Fruit fly (Drosophila melanogaster) whole organism, prepupa: ENCODE measurements around the gene alpha-PheRS.

Source experiments
- Blimp-1 ChIP-seq: fragments of 200-800 bp; sonication (Bioruptor generic); optimal IDR thresholded peaks from 3 replicates; lab custom pipeline; 2017; ENCODE audit warnings: missing biosample characterization, missing genetic modification characterization, mild to moderate bottlenecking, moderate library complexity, missing genetic modification reagents
- CG11902 ChIP-seq: fragments of 200-800 bp; sonication (Bioruptor generic); optimal IDR thresholded peaks from 3 replicates; lab custom pipeline; 2016; ENCODE audit warnings: missing biosample characterization, missing genetic modification characterization
- CG3032 ChIP-seq: fragments of 200-800 bp; optimal IDR thresholded peaks from 2 replicates; lab custom pipeline; 2019; ENCODE audit warnings: missing biosample characterization, mild to moderate bottlenecking, missing genetic modification characterization, moderate library complexity
- CG32006 ChIP-seq: fragments of 200-800 bp; sonication (Bioruptor generic); optimal IDR thresholded peaks from 3 replicates; lab custom pipeline; 2017; ENCODE audit warnings: missing biosample characterization, mild to moderate bottlenecking, missing genetic modification characterization
- CG8632 ChIP-seq: fragments of 200-800 bp; sonication (Bioruptor generic); optimal IDR thresholded peaks from 3 replicates; lab custom pipeline; 2016; ENCODE audit warnings: missing biosample characterization, missing genetic modification characterization
- Ets96B ChIP-seq: fragments of 200-800 bp; optimal IDR thresholded peaks from 2 replicates; lab custom pipeline; 2019; ENCODE audit warnings: missing biosample characterization, mild to moderate bottlenecking, missing genetic modification characterization, moderate library complexity
- Smox ChIP-seq: fragments of 200-800 bp; sonication (Bioruptor generic); optimal IDR thresholded peaks from 3 replicates; lab custom pipeline; 2016; ENCODE audit warnings: missing biosample characterization, missing genetic modification characterization
- eg ChIP-seq: fragments of 200-800 bp; sonication (Bioruptor generic); IDR thresholded peaks from 3 replicates; pipeline ENCODE4 v1.3.6; 2022; ENCODE audit warnings: missing biosample characterization, missing genetic modification characterization
- net ChIP-seq: fragments of 200-800 bp; sonication (Bioruptor generic); optimal IDR thresholded peaks from 3 replicates; lab custom pipeline; 2016; ENCODE audit warnings: missing biosample characterization, missing genetic modification characterization

DNA sequence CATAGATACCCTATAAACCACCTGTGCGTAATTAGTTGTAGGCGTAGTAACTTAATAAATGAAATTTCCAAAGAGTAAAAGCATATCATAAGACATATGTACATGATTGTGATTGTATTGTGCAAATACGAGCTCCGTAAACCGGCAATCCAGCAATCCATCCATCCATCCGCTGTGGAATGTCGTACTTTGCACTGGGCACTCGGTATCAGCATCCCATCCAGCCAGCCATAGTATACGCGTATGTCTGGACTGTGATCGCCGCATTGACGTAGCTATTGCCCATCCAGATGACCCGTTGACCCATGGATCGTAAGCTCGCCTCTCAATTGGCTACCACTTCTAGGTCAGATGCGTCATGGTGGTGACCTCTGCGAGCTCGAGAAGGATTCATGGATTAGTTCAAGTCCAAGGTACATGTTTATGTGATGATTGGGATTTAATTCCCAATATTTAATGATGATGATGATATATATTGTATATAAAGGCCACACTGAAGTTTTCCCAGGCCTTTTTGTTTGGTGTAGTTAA lies 13.6 kb upstream of the alpha-PheRS start:
- TF ChIP-seq Smox, result no peak
- TF ChIP-seq CG8632 (GFP tag; lab: Kevin White, UChicago), result no peak
- no peak for TF ChIP-seq CG32006 (GFP tag; lab: Kevin White, UChicago)
- no peak for TF ChIP-seq CG11902 (GFP tag; lab: Kevin White, UChicago)
- TF ChIP-seq net (GFP tag; lab: Kevin White, UChicago), result peak; percentile 36
- TF ChIP-seq Ets96B, result no peak
- TF ChIP-seq eg (GFP tag; lab: Robert Waterston, UW), result peak; percentile 24; the same call in 1 of the 3 replicates
- no peak for TF ChIP-seq CG3032
- TF ChIP-seq Blimp-1 (GFP tag; lab: Kevin White, UChicago), result no peak
